Fruit fly (Drosophila melanogaster): ENCODE measurements around the gene CG14219.

DNA sequence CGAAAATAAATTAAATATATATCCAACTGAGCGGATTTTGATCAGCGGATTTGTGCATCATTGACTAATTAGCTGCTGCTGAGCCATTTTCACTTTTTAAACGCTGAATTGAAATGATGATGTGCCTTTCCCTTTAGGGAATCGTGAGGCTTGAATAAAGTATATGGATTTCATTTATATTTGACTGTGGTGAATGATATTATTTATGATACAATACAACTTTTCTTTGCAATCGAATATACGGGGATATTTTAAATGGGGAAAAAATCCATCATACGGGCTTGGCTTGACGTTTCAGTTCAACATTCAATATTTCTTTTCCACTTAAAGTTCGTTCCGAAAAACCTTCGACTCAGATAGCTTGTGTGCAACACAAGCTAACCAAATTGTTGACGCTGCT, 21.3 kb upstream of the CG14219 start, which contains the start of the genes Shawn and Tyler:
- TF ChIP-seq CTCF (optimal IDR thresholded peaks at IDR 0.05): no peak
- TF ChIP-seq CG8478 (optimal IDR thresholded peaks at IDR 0.05): no peak

Data from S2 (cell line).